Worm (Caenorhabditis elegans) whole organism, late embryonic: ENCODE results near the gene F52D1.2.

Experiments used
- ceh-18 ChIP-seq: sonication (generic microtip); optimal IDR thresholded peaks from 2 replicates; lab custom pipeline; 2016; ENCODE audit warnings: missing genetic modification characterization, missing compliant biosample characterization
- dve-1 ChIP-seq: sonication (generic microtip); optimal IDR thresholded peaks from 2 replicates; lab custom pipeline; 2017; ENCODE audit warnings: antibody characterized with exemption, mild to moderate bottlenecking, missing genetic modification characterization, missing compliant biosample characterization
- lin-11 ChIP-seq: fragments of 200-800 bp; sonication (Bioruptor generic); optimal IDR thresholded peaks from 2 replicates; lab custom pipeline; 2018; ENCODE audit warnings: mild to moderate bottlenecking, missing genetic modification characterization, missing compliant biosample characterization
- nfya-1 ChIP-seq: sonication (generic microtip); optimal IDR thresholded peaks from 2 replicates; lab custom pipeline; 2017; ENCODE audit warnings: missing genetic modification characterization, mild to moderate bottlenecking, missing compliant biosample characterization, antibody characterized with exemption, moderate library complexity
- sox-4 ChIP-seq: sonication (generic microtip); optimal IDR thresholded peaks from 2 replicates; lab custom pipeline; 2017; ENCODE audit warnings: mild to moderate bottlenecking, missing genetic modification characterization, inconsistent platforms, missing compliant biosample characterization
- tbx-2 ChIP-seq: sonication (generic microtip); optimal IDR thresholded peaks from 2 replicates; lab custom pipeline; 2016; ENCODE audit warnings: missing genetic modification characterization, missing compliant biosample characterization
- tbx-7 ChIP-seq: sonication (generic microtip); optimal IDR thresholded peaks from 2 replicates; lab custom pipeline; 2016; ENCODE audit warnings: missing genotype, missing genetic modification characterization, missing compliant biosample characterization
- unc-3 ChIP-seq, 2 experiments: fragments of 200-800 bp in 1 of 2; sonication (Bioruptor generic) in 1 of 2; sonication (generic microtip) in 1 of 2; conservative IDR thresholded peaks in 1 of 2; optimal IDR thresholded peaks in 1 of 2; 2 replicates each; pipeline versions ENCODE4 v1.3.6 to Lab custom; 2016 to 2022; ENCODE audit warnings: missing compliant biosample characterization in 2 of 2, missing genetic modification characterization in 2 of 2, missing genetic modification reagents in 1 of 2
- unc-55 ChIP-seq: sonication (generic microtip); optimal IDR thresholded peaks from 2 replicates; lab custom pipeline; 2017; ENCODE audit warnings: missing biosample characterization, missing genetic modification reagents, missing genetic modification characterization
- unc-86 ChIP-seq: sonication (generic microtip); optimal IDR thresholded peaks from 2 replicates; lab custom pipeline; 2016; ENCODE audit warnings: missing genetic modification characterization, missing compliant biosample characterization

DNA sequence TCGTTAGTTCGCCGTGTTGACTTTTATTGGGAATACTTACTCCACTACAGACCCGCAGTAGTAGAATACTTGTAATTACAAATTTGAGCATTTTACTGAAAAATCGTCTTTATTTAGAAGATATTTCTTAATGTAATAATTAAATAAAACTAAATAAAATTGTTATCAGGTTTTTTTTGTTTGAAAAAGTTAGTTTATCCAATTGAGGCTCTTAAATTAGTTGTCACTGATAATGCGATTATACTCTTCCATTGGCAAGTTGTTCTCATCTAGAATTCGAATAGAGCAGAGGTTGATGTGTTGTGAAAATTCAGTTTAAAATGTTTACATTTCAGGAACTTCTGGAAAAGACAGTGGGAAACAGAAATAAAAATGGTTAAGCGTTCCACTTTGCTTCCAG is 24.5 kb downstream of the F52D1.2 start, which contains the start of gene ZK1193.2:
- no peak for TF ChIP-seq unc-86 (tag; lab: Kevin White, UChicago)
- TF ChIP-seq sox-4 (tag; lab: Kevin White, UChicago), result no peak
- no peak for TF ChIP-seq unc-3 (GFP tag; conservative IDR thresholded peaks at IDR 0.05; lab: Robert Waterston, UW)
- no peak for TF ChIP-seq unc-3 (tag; optimal IDR thresholded peaks at IDR 0.05; lab: Kevin White, UChicago)
- no peak for TF ChIP-seq unc-55 (GFP tag; lab: Kevin White, UChicago)
- no peak for TF ChIP-seq tbx-7 (tag; lab: Kevin White, UChicago)
- no peak for TF ChIP-seq nfya-1 (tag; lab: Kevin White, UChicago)
- no peak for TF ChIP-seq dve-1
- no peak for TF ChIP-seq ceh-18 (tag; lab: Kevin White, UChicago)
- TF ChIP-seq tbx-2, result no peak
- no peak for TF ChIP-seq lin-11 (tag; lab: Kevin White, UChicago)
